Fruit fly (Drosophila melanogaster): Measurements from ENCODE around the gene CG2931.

DNA sequence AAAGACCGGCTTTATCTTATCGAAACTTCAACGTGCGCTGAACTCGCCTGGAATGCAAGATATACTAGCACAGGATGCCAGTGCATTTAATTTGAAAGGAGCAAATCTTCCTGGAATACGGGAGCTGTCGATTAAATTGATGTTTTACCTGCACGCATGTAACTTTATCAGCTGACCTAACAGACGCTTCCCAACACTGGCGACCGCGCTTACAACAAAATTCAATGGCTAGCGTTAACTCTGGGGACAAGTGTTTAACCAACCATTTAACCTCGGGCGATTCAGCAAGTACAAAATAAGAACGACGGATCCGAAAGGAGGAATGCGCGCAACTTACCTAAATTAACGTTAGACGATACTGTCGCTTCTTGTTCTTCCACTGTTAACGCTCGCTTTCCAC, 43.3 kb upstream of the CG2931 start:
- TF ChIP-seq fru (GFP tag; optimal IDR thresholded peaks at IDR 0.05) (no peak), psq (GFP tag; optimal IDR thresholded peaks at IDR 0.05) (no peak), jim (GFP tag; optimal IDR thresholded peaks at IDR 0.05) (no peak), CG32264 (GFP tag; optimal IDR thresholded peaks at IDR 0.05) (no peak), brk (GFP tag; optimal IDR thresholded peaks at IDR 0.05) (no peak), pan (optimal IDR thresholded peaks at IDR 0.05) (no peak)
